Fruit fly (Drosophila melanogaster) whole organism, prepupa: Measurements from ENCODE around the gene CG42716.
A peak's percentile ranks its signal among the peaks of the same experiment; 100 is the strongest.

Source experiments
- Blimp-1 ChIP-seq: fragments of 200-800 bp; sonication (Bioruptor generic); optimal IDR thresholded peaks from 3 replicates; lab custom pipeline; 2017; ENCODE audit warnings: missing biosample characterization, missing genetic modification characterization, mild to moderate bottlenecking, moderate library complexity, missing genetic modification reagents
- CG10631 ChIP-seq: fragments of 200-800 bp; sonication (Bioruptor generic); optimal IDR thresholded peaks from 2 replicates; lab custom pipeline; 2016; ENCODE audit warnings: missing biosample characterization, missing genetic modification characterization
- CG11294 ChIP-seq: fragments of 200-800 bp; sonication (Bioruptor generic); IDR thresholded peaks from 2 replicates; pipeline ENCODE4 v1.3.6; 2022; ENCODE audit warnings: missing biosample characterization, missing genetic modification characterization
- CG11762 ChIP-seq: fragments of 200-800 bp; sonication (Bioruptor generic); optimal IDR thresholded peaks from 3 replicates; lab custom pipeline; 2016; ENCODE audit warnings: missing biosample characterization, missing genetic modification characterization; ENCODE audit not compliant: insufficient read depth
- CG11902 ChIP-seq: fragments of 200-800 bp; sonication (Bioruptor generic); optimal IDR thresholded peaks from 3 replicates; lab custom pipeline; 2016; ENCODE audit warnings: missing biosample characterization, missing genetic modification characterization
- CG31627 ChIP-seq: fragments of 200-800 bp; sonication (Bioruptor generic); optimal IDR thresholded peaks from 3 replicates; lab custom pipeline; 2016; ENCODE audit warnings: missing biosample characterization, missing genetic modification characterization
- CG32006 ChIP-seq: fragments of 200-800 bp; sonication (Bioruptor generic); optimal IDR thresholded peaks from 3 replicates; lab custom pipeline; 2017; ENCODE audit warnings: missing biosample characterization, mild to moderate bottlenecking, missing genetic modification characterization
- CG34406 ChIP-seq: fragments of 200-800 bp; sonication (Bioruptor generic); optimal IDR thresholded peaks from 3 replicates; lab custom pipeline; 2016; ENCODE audit warnings: missing biosample characterization, missing genetic modification characterization
- CG3919 ChIP-seq: fragments of 200-800 bp; sonication (Bioruptor generic); optimal IDR thresholded peaks from 3 replicates; lab custom pipeline; 2016; ENCODE audit warnings: missing biosample characterization, missing genetic modification characterization
- CG4318 ChIP-seq: fragments of 200-800 bp; sonication (Bioruptor generic); optimal IDR thresholded peaks from 3 replicates; lab custom pipeline; 2017; ENCODE audit warnings: missing biosample characterization, mild to moderate bottlenecking, missing genetic modification characterization
- CG6163 ChIP-seq: fragments of 200-800 bp; sonication (Bioruptor generic); IDR thresholded peaks from 3 replicates; pipeline ENCODE4 v1.3.6; 2022; ENCODE audit warnings: missing biosample characterization, missing genetic modification characterization
- CG6276 ChIP-seq: fragments of 200-800 bp; sonication (Bioruptor generic); optimal IDR thresholded peaks from 2 replicates; lab custom pipeline; 2017; ENCODE audit warnings: missing biosample characterization, mild to moderate bottlenecking, missing genetic modification characterization
- CG6792 ChIP-seq: fragments of 200-800 bp; sonication (Bioruptor generic); optimal IDR thresholded peaks from 3 replicates; lab custom pipeline; 2016; ENCODE audit warnings: missing biosample characterization, missing genetic modification characterization
- CG6808 ChIP-seq: fragments of 200-800 bp; sonication (Bioruptor generic); optimal IDR thresholded peaks from 3 replicates; lab custom pipeline; 2017; ENCODE audit warnings: missing biosample characterization, missing genetic modification characterization, mild to moderate bottlenecking, moderate library complexity, missing genetic modification reagents
- CG6854 ChIP-seq: fragments of 200-800 bp; sonication (Bioruptor generic); optimal IDR thresholded peaks from 2 replicates; lab custom pipeline; 2017; ENCODE audit warnings: missing biosample characterization, mild to moderate bottlenecking, missing genetic modification characterization
- CG7368 ChIP-seq: fragments of 200-800 bp; sonication (Bioruptor generic); optimal IDR thresholded peaks from 3 replicates; lab custom pipeline; 2016; ENCODE audit warnings: missing biosample characterization, missing genetic modification characterization
- CG8319 ChIP-seq: fragments of 200-800 bp; sonication (Bioruptor generic); optimal IDR thresholded peaks from 3 replicates; lab custom pipeline; 2016; ENCODE audit warnings: missing biosample characterization, missing genetic modification characterization
- CG8632 ChIP-seq: fragments of 200-800 bp; sonication (Bioruptor generic); optimal IDR thresholded peaks from 3 replicates; lab custom pipeline; 2016; ENCODE audit warnings: missing biosample characterization, missing genetic modification characterization
- Eip75B ChIP-seq: fragments of 200-800 bp; sonication (Bioruptor generic); optimal IDR thresholded peaks from 3 replicates; lab custom pipeline; 2016; ENCODE audit warnings: missing biosample characterization, missing genetic modification characterization
- Eip78C ChIP-seq: fragments of 200-800 bp; sonication (Bioruptor generic); peaks from one replicate; lab custom pipeline; 2016; ENCODE audit warnings: missing biosample characterization, missing genetic modification characterization
- Ets21C ChIP-seq: fragments of 200-800 bp; sonication (Bioruptor generic); optimal IDR thresholded peaks from 3 replicates; lab custom pipeline; 2016; ENCODE audit warnings: missing biosample characterization, missing genetic modification characterization
- Gug ChIP-seq: fragments of 200-800 bp; sonication (Bioruptor generic); IDR thresholded peaks from 2 replicates; pipeline ENCODE4 v1.3.6; 2022; ENCODE audit warnings: missing biosample characterization, missing genetic modification characterization
- Hr38 ChIP-seq: sonication (Bioruptor generic); optimal IDR thresholded peaks from 2 replicates; lab custom pipeline; 2016; ENCODE audit warnings: missing biosample characterization, missing genetic modification characterization
- Hr4 ChIP-seq: fragments of 200-800 bp; sonication (Bioruptor generic); optimal IDR thresholded peaks from 3 replicates; lab custom pipeline; 2016; ENCODE audit warnings: missing biosample characterization, missing genetic modification characterization
- Lpt ChIP-seq: fragments of 200-800 bp; sonication (Bioruptor generic); optimal IDR thresholded peaks from 3 replicates; lab custom pipeline; 2016; ENCODE audit warnings: missing biosample characterization, missing genetic modification characterization
- Met ChIP-seq: fragments of 200-800 bp; sonication (Bioruptor generic); optimal IDR thresholded peaks from 3 replicates; lab custom pipeline; 2016; ENCODE audit warnings: missing biosample characterization, missing genetic modification characterization
- OdsH ChIP-seq: fragments of 200-800 bp; sonication (Bioruptor generic); optimal IDR thresholded peaks from 3 replicates; lab custom pipeline; 2016; ENCODE audit warnings: missing biosample characterization, missing genetic modification characterization
- Smox ChIP-seq: fragments of 200-800 bp; sonication (Bioruptor generic); optimal IDR thresholded peaks from 3 replicates; lab custom pipeline; 2016; ENCODE audit warnings: missing biosample characterization, missing genetic modification characterization
- Sox102F ChIP-seq: fragments of 200-800 bp; sonication (Bioruptor generic); optimal IDR thresholded peaks from 2 replicates; lab custom pipeline; 2016; ENCODE audit warnings: missing biosample characterization, mild to moderate bottlenecking, missing genetic modification characterization
- Sox14 ChIP-seq: fragments of 200-800 bp; sonication (Bioruptor generic); optimal IDR thresholded peaks from 3 replicates; lab custom pipeline; 2016; ENCODE audit warnings: missing biosample characterization, missing genetic modification characterization
- Sox15 ChIP-seq: fragments of 200-800 bp; sonication (Bioruptor generic); optimal IDR thresholded peaks from 3 replicates; lab custom pipeline; 2016; ENCODE audit warnings: missing biosample characterization, missing genetic modification characterization
- achi ChIP-seq: fragments of 200-800 bp; sonication (Bioruptor generic); optimal IDR thresholded peaks from 3 replicates; lab custom pipeline; 2016; ENCODE audit warnings: missing biosample characterization, missing genetic modification characterization
- acj6 ChIP-seq: fragments of 200-800 bp; sonication (Bioruptor generic); optimal IDR thresholded peaks from 3 replicates; lab custom pipeline; 2016; ENCODE audit warnings: missing biosample characterization, missing genetic modification characterization
- cyc ChIP-seq: fragments of 200-800 bp; sonication (Bioruptor generic); optimal IDR thresholded peaks from 3 replicates; lab custom pipeline; 2016; ENCODE audit warnings: missing biosample characterization, missing genetic modification characterization
- dac ChIP-seq: fragments of 200-800 bp; sonication (Bioruptor generic); optimal IDR thresholded peaks from 2 replicates; lab custom pipeline; 2017; ENCODE audit warnings: missing biosample characterization, mild to moderate bottlenecking, missing genetic modification characterization
- dsx ChIP-seq: fragments of 200-800 bp; optimal IDR thresholded peaks from 3 replicates; lab custom pipeline; 2019; ENCODE audit warnings: missing biosample characterization, mild to moderate bottlenecking, missing genetic modification characterization, moderate library complexity; ENCODE audit not compliant: poor library complexity, severe bottlenecking
- eg ChIP-seq: fragments of 200-800 bp; sonication (Bioruptor generic); IDR thresholded peaks from 3 replicates; pipeline ENCODE4 v1.3.6; 2022; ENCODE audit warnings: missing biosample characterization, missing genetic modification characterization
- esn ChIP-seq: fragments of 200-800 bp; sonication (Bioruptor generic); optimal IDR thresholded peaks from 2 replicates; lab custom pipeline; 2016; ENCODE audit warnings: missing biosample characterization, mild to moderate bottlenecking, missing genetic modification characterization, moderate library complexity
- fd59A ChIP-seq: fragments of 200-800 bp; sonication (Bioruptor generic); optimal IDR thresholded peaks from 2 replicates; lab custom pipeline; 2017; ENCODE audit warnings: missing biosample characterization, mild to moderate bottlenecking, missing genetic modification characterization, missing genetic modification reagents
- fd85E ChIP-seq: fragments of 200-800 bp; sonication (Bioruptor generic); optimal IDR thresholded peaks from 3 replicates; lab custom pipeline; 2016; ENCODE audit warnings: missing biosample characterization, missing genetic modification characterization
- fkh ChIP-seq: fragments of 200-800 bp; sonication (Bioruptor generic); optimal IDR thresholded peaks from 3 replicates; lab custom pipeline; 2017; ENCODE audit warnings: missing biosample characterization, mild to moderate bottlenecking, missing genetic modification characterization, moderate library complexity
- pdm3 ChIP-seq: fragments of 200-800 bp; sonication (Bioruptor generic); optimal IDR thresholded peaks from 3 replicates; lab custom pipeline; 2016; ENCODE audit warnings: missing biosample characterization, missing genetic modification characterization
- salr ChIP-seq, 2 experiments: fragments of 200-800 bp; sonication (Bioruptor generic); optimal IDR thresholded peaks; 3 replicates each; lab custom pipeline; 2016 to 2018; ENCODE audit warnings: missing biosample characterization in 2 of 2, missing genetic modification characterization in 2 of 2, mild to moderate bottlenecking in 1 of 2
- spab ChIP-seq: fragments of 200-800 bp; sonication (Bioruptor generic); optimal IDR thresholded peaks from 2 replicates; lab custom pipeline; 2017; ENCODE audit warnings: missing biosample characterization, mild to moderate bottlenecking, missing genetic modification characterization, missing genetic modification reagents
- ss ChIP-seq, 2 experiments: fragments of 200-800 bp; sonication (Bioruptor generic); optimal IDR thresholded peaks; 2 replicates in 1 of 2; 3 replicates in 1 of 2; lab custom pipeline; 2017 to 2018; ENCODE audit warnings: mild to moderate bottlenecking in 2 of 2, missing biosample characterization in 2 of 2, missing genetic modification characterization in 2 of 2, moderate library complexity in 1 of 2
- svp ChIP-seq: fragments of 200-800 bp; sonication (Bioruptor generic); peaks from one replicate; lab custom pipeline; 2016; ENCODE audit warnings: missing biosample characterization, missing genetic modification characterization
- topi ChIP-seq: fragments of 200-800 bp; sonication (Bioruptor generic); optimal IDR thresholded peaks from 3 replicates; lab custom pipeline; 2016; ENCODE audit warnings: missing biosample characterization, missing genetic modification characterization

The CG42716 gene

dm6 chr3L:16026065-16026789 is 7.4 kb upstream of the CG42716 start (continued):
- peak; percentile 79 for TF ChIP-seq CG6163 (GFP tag; lab: Robert Waterston, UW)
- no peak for TF ChIP-seq spab
- peak; percentile 40 for TF ChIP-seq CG6808 (GFP tag; lab: Kevin White, UChicago)
- TF ChIP-seq CG7368 (GFP tag; lab: Kevin White, UChicago), result peak; percentile 39
- TF ChIP-seq salr (GFP tag; optimal IDR thresholded peaks at IDR 0.05; lab: Kevin White, UChicago), result peak in 1 of 2 experiments; percentile 33
- peak; percentile 97 for TF ChIP-seq CG6854 (GFP tag; lab: Kevin White, UChicago)
- no peak for TF ChIP-seq CG31627 (GFP tag; lab: Kevin White, UChicago)
- TF ChIP-seq CG8632, result peak; percentile 49
- TF ChIP-seq CG11762 (GFP tag; lab: Kevin White, UChicago), result peak; percentile 28
- peak; percentile 15 for TF ChIP-seq Met (GFP tag; lab: Kevin White, UChicago)
- TF ChIP-seq eg (GFP tag; lab: Robert Waterston, UW), result 0 out of 3 replicates have a peak, but pooled peaks have one; percentile 30
- TF ChIP-seq Smox (GFP tag; lab: Kevin White, UChicago), result no peak
- TF ChIP-seq pdm3 (GFP tag; lab: Kevin White, UChicago), result peak; percentile 27
- peak; percentile 32 for TF ChIP-seq CG6792 (GFP tag; lab: Kevin White, UChicago)
- TF ChIP-seq esn (GFP tag; lab: Kevin White, UChicago), result peak; percentile 45
- TF ChIP-seq CG34406 (GFP tag; lab: Kevin White, UChicago), result peak; percentile 44
- peak; percentile 12 for TF ChIP-seq Eip75B (GFP tag; lab: Kevin White, UChicago)
- TF ChIP-seq Hr4, result no peak

dm6 chr3L:16027163-16027633 is 6.4 kb upstream of the CG42716 start:
- TF ChIP-seq spab, result peak; percentile 68
- peak; percentile 82 for TF ChIP-seq svp (GFP tag; lab: Kevin White, UChicago)
- TF ChIP-seq Eip78C (GFP tag; lab: Kevin White, UChicago), result peak; percentile 89
- peak; percentile 80 for TF ChIP-seq CG11294 (GFP tag; lab: Robert Waterston, UW)
- TF ChIP-seq Smox (GFP tag; lab: Kevin White, UChicago), result peak; percentile 41
- TF ChIP-seq CG31627 (GFP tag; lab: Kevin White, UChicago), result peak; percentile 58
- TF ChIP-seq CG6792 (GFP tag; lab: Kevin White, UChicago), result peak; percentile 65
- peak; percentile 41 for TF ChIP-seq Sox15 (GFP tag; lab: Kevin White, UChicago)
- TF ChIP-seq ss (GFP tag; optimal IDR thresholded peaks at IDR 0.05; lab: Kevin White, UChicago), result peak; percentile 80 to 85
- TF ChIP-seq Blimp-1 (GFP tag; lab: Kevin White, UChicago), result no peak
- TF ChIP-seq eg (GFP tag; lab: Robert Waterston, UW), result peak; percentile 91
- peak; percentile 8 for TF ChIP-seq dsx (GFP tag; lab: Kevin White, UChicago)
- TF ChIP-seq OdsH (GFP tag; lab: Kevin White, UChicago), result peak; percentile 62
- peak; percentile 51 for TF ChIP-seq CG8319
- peak; percentile 54 for TF ChIP-seq achi
- TF ChIP-seq fd85E, result no peak
- peak; percentile 58 for TF ChIP-seq acj6 (GFP tag; lab: Kevin White, UChicago)
- peak; percentile 61 for TF ChIP-seq Sox14 (GFP tag; lab: Kevin White, UChicago)
- TF ChIP-seq cyc (GFP tag; lab: Kevin White, UChicago), result peak; percentile 25
- no peak for TF ChIP-seq Hr38 (GFP tag; lab: Kevin White, UChicago)
- peak; percentile 36 for TF ChIP-seq fd59A (GFP tag; lab: Kevin White, UChicago)
- peak; percentile 51 for TF ChIP-seq CG11902 (GFP tag; lab: Kevin White, UChicago)
- TF ChIP-seq Gug, result peak; percentile 59
- peak; percentile 73 for TF ChIP-seq pdm3 (GFP tag; lab: Kevin White, UChicago)
- peak; percentile 26 for TF ChIP-seq CG4318 (GFP tag; lab: Kevin White, UChicago)
- peak; percentile 62 for TF ChIP-seq CG10631 (GFP tag; lab: Kevin White, UChicago)
- peak; percentile 33 for TF ChIP-seq CG8632
- TF ChIP-seq topi, result peak; percentile 49
- TF ChIP-seq CG6276 (GFP tag; lab: Kevin White, UChicago), result peak; percentile 66
- TF ChIP-seq Ets21C (GFP tag; lab: Kevin White, UChicago), result peak; percentile 17
- no peak for TF ChIP-seq CG6854 (GFP tag; lab: Kevin White, UChicago)
- peak; percentile 62 for TF ChIP-seq dac (GFP tag; lab: Kevin White, UChicago)
- TF ChIP-seq Lpt (GFP tag; lab: Kevin White, UChicago), result peak; percentile 66
- peak; percentile 53 for TF ChIP-seq CG7368 (GFP tag; lab: Kevin White, UChicago)
- TF ChIP-seq CG3919 (GFP tag; lab: Kevin White, UChicago), result peak; percentile 70
- TF ChIP-seq fkh (GFP tag; lab: Kevin White, UChicago), result peak; percentile 96
- peak; percentile 64 for TF ChIP-seq CG32006 (GFP tag; lab: Kevin White, UChicago)
- peak; percentile 2 for TF ChIP-seq Sox102F
